Worm (Caenorhabditis elegans) whole organism, late embryonic: ENCODE data around the gene lin-45.

ENCODE experiments used
- C08G9.2 ChIP-seq: sonication (generic microtip); optimal IDR thresholded peaks from 2 replicates; lab custom pipeline; 2016; ENCODE audit warnings: mild to moderate bottlenecking, missing genetic modification characterization, moderate library complexity, missing compliant biosample characterization
- F13H6.1 ChIP-seq: sonication (generic microtip); optimal IDR thresholded peaks from 2 replicates; lab custom pipeline; 2016; ENCODE audit warnings: missing genetic modification characterization, missing compliant biosample characterization
- T23F11.4 ChIP-seq: fragments of 200-800 bp; sonication (Bioruptor generic); optimal IDR thresholded peaks from 2 replicates; lab custom pipeline; 2018; ENCODE audit warnings: mild to moderate bottlenecking, missing genetic modification characterization, missing compliant biosample characterization
- ceh-2 ChIP-seq: sonication (generic microtip); optimal IDR thresholded peaks from 2 replicates; lab custom pipeline; 2016; ENCODE audit warnings: missing genotype, missing genetic modification characterization, missing compliant biosample characterization
- ceh-31 ChIP-seq: sonication (generic microtip); optimal IDR thresholded peaks from 2 replicates; lab custom pipeline; 2016; ENCODE audit warnings: missing genetic modification characterization, missing compliant biosample characterization
- ceh-45 ChIP-seq: fragments of 200-800 bp; sonication (Bioruptor generic); IDR thresholded peaks from 2 replicates; pipeline ENCODE4 v1.3.6; 2022; ENCODE audit warnings: missing genetic modification reagents, missing genetic modification characterization, missing compliant biosample characterization
- ceh-48 ChIP-seq: sonication (generic microtip); optimal IDR thresholded peaks from 2 replicates; lab custom pipeline; 2016; ENCODE audit warnings: missing genetic modification characterization, inconsistent platforms, missing compliant biosample characterization
- che-1 ChIP-seq: sonication (generic microtip); optimal IDR thresholded peaks from 2 replicates; lab custom pipeline; 2016; ENCODE audit warnings: mild to moderate bottlenecking, missing genetic modification characterization, missing compliant biosample characterization
- elt-2 ChIP-seq: sonication (generic microtip); optimal IDR thresholded peaks from 2 replicates; lab custom pipeline; 2016; ENCODE audit warnings: missing genetic modification reagents, missing genetic modification characterization, missing compliant biosample characterization
- elt-4 ChIP-seq: sonication (generic microtip); optimal IDR thresholded peaks from 2 replicates; lab custom pipeline; 2016; ENCODE audit warnings: missing genetic modification characterization, missing compliant biosample characterization
- ets-4 ChIP-seq: sonication (generic microtip); optimal IDR thresholded peaks from 2 replicates; lab custom pipeline; 2016; ENCODE audit warnings: missing genetic modification characterization, missing compliant biosample characterization
- eyg-1 ChIP-seq: sonication (generic microtip); optimal IDR thresholded peaks from 2 replicates; lab custom pipeline; 2016; ENCODE audit warnings: missing genotype, missing genetic modification characterization, missing compliant biosample characterization
- hlh-13 ChIP-seq: fragments of 200-800 bp; sonication (Bioruptor generic); optimal IDR thresholded peaks from 2 replicates; lab custom pipeline; 2018; ENCODE audit warnings: mild to moderate bottlenecking, missing genetic modification characterization, missing compliant biosample characterization
- hlh-15 ChIP-seq: sonication (generic microtip); optimal IDR thresholded peaks from 2 replicates; lab custom pipeline; 2016; ENCODE audit warnings: missing genetic modification characterization, missing compliant biosample characterization
- hlh-30 ChIP-seq: sonication (generic microtip); optimal IDR thresholded peaks from 2 replicates; lab custom pipeline; 2017; ENCODE audit warnings: antibody characterized with exemption, missing genetic modification characterization, missing compliant biosample characterization; ENCODE audit not compliant: insufficient read depth
- hlh-6 ChIP-seq: sonication (generic microtip); optimal IDR thresholded peaks from 2 replicates; lab custom pipeline; 2016; ENCODE audit warnings: missing genotype, missing genetic modification characterization, missing compliant biosample characterization
- hlh-8 ChIP-seq: sonication (generic microtip); optimal IDR thresholded peaks from 2 replicates; lab custom pipeline; 2016; ENCODE audit warnings: missing genotype, missing genetic modification characterization, missing compliant biosample characterization
- lim-6 ChIP-seq: sonication (generic microtip); optimal IDR thresholded peaks from 2 replicates; lab custom pipeline; 2016; ENCODE audit warnings: missing genetic modification characterization, missing compliant biosample characterization
- lin-11 ChIP-seq: fragments of 200-800 bp; sonication (Bioruptor generic); optimal IDR thresholded peaks from 2 replicates; lab custom pipeline; 2018; ENCODE audit warnings: mild to moderate bottlenecking, missing genetic modification characterization, missing compliant biosample characterization
- npax-4 ChIP-seq: sonication (generic microtip); optimal IDR thresholded peaks from 2 replicates; lab custom pipeline; 2016; ENCODE audit warnings: missing genetic modification characterization, missing compliant biosample characterization
- pag-3 ChIP-seq: sonication (generic microtip); optimal IDR thresholded peaks from 2 replicates; lab custom pipeline; 2016; ENCODE audit warnings: missing compliant biosample characterization, missing genetic modification characterization, borderline replicate concordance
- pha-2 ChIP-seq: sonication (generic microtip); optimal IDR thresholded peaks from 2 replicates; lab custom pipeline; 2017; ENCODE audit warnings: mild to moderate bottlenecking, missing genetic modification characterization, missing compliant biosample characterization
- pha-4 ChIP-seq: fragments of 150-350 bp; optimal IDR thresholded peaks from 2 replicates; lab custom pipeline; 2018; ENCODE audit warnings: missing biosample characterization, missing genetic modification reagents, missing genetic modification characterization
- sdc-2 ChIP-seq: sonication (generic microtip); optimal IDR thresholded peaks from 2 replicates; lab custom pipeline; 2016; ENCODE audit warnings: missing genotype, missing genetic modification characterization, missing compliant biosample characterization
- sox-4 ChIP-seq: sonication (generic microtip); optimal IDR thresholded peaks from 2 replicates; lab custom pipeline; 2017; ENCODE audit warnings: mild to moderate bottlenecking, missing genetic modification characterization, inconsistent platforms, missing compliant biosample characterization
- unc-3 ChIP-seq, 2 experiments: fragments of 200-800 bp in 1 of 2; sonication (Bioruptor generic) in 1 of 2; sonication (generic microtip) in 1 of 2; conservative IDR thresholded peaks in 1 of 2; optimal IDR thresholded peaks in 1 of 2; 2 replicates each; pipeline versions ENCODE4 v1.3.6 to Lab custom; 2016 to 2022; ENCODE audit warnings: missing compliant biosample characterization in 2 of 2, missing genetic modification characterization in 2 of 2, missing genetic modification reagents in 1 of 2
- unc-42 ChIP-seq: sonication (generic microtip); optimal IDR thresholded peaks from 2 replicates; lab custom pipeline; 2016; ENCODE audit warnings: missing genotype, missing genetic modification characterization, missing compliant biosample characterization
- unc-86 ChIP-seq: sonication (generic microtip); optimal IDR thresholded peaks from 2 replicates; lab custom pipeline; 2016; ENCODE audit warnings: missing genetic modification characterization, missing compliant biosample characterization
- zip-5 ChIP-seq: sonication (generic microtip); optimal IDR thresholded peaks from 2 replicates; lab custom pipeline; 2016; ENCODE audit warnings: missing genetic modification characterization, missing compliant biosample characterization
- ztf-16 ChIP-seq: sonication (generic microtip); optimal IDR thresholded peaks from 2 replicates; lab custom pipeline; 2017; ENCODE audit warnings: missing genetic modification characterization, missing compliant biosample characterization

The lin-45 gene

DNA sequence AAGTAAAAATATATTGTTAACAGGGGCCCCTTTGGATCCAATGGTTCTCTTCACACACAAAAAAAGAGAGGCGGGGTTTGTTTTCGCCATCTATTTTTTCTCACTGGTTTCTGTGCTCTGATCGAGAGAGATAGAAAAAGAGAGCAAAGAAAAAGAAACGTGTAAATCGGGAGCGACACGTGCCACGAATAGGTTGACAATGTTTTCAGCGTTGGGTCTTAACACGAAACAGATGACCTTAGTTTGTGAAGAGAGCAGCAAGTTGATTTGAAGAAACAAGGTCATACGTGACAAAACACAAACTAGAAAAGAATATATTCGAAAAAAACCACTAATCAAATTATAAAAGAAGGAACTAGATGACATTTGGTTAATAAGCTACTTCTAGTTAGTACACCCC lies at the start of gene lin-45:
lin-45 (minus strand) TSS at position 82 of the 400 bp plus-strand sequence.
- TF ChIP-seq zip-5 (tag; lab: Kevin White, UChicago) = no peak
- TF ChIP-seq ceh-2 (tag; lab: Kevin White, UChicago) = no peak
- no peak for TF ChIP-seq T23F11.4 (GFP tag; lab: Kevin White, UChicago)
- no peak for TF ChIP-seq pha-2 (tag; lab: Kevin White, UChicago)
- no peak for TF ChIP-seq pag-3 (tag; lab: Kevin White, UChicago)
- no peak for TF ChIP-seq C08G9.2 (tag; lab: Kevin White, UChicago)
- no peak for TF ChIP-seq hlh-6 (tag; lab: Kevin White, UChicago)
- no peak for TF ChIP-seq eyg-1 (tag; lab: Kevin White, UChicago)
- no peak for TF ChIP-seq pha-4 (tag; lab: Kevin White, UChicago)
- no peak for TF ChIP-seq hlh-15
- TF ChIP-seq, all 69 proteins: peak for 0

DNA sequence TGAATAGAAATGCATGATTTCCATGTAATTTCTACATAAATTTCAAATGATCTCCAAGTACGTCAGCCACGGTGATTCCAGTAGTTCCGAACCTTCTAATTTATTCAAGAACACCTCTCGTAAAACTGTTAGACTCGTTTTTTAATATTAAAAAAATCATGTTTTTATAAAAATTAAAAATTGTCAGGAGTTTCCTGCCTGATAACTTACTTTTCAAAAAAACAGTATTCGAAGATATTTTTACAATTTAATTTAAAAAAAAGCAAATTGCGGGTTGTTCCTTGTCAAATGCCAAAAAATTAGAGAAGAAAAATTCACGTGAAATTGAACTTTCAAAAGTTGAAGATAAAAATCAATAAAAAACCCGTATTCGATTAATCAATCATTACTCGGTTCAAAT lies 47.2 kb upstream of the lin-45 start, which contains the start of the genes C17H12.3 and C17H12.12:
C17H12.3 (minus strand) TSS at position 101 of the 400 bp plus-strand sequence.
C17H12.12 (plus strand) TSS at position 396 of the 400 bp plus-strand sequence.
- TF ChIP-seq pha-2 (tag; lab: Kevin White, UChicago) (no peak), ceh-31 (tag; lab: Kevin White, UChicago) (no peak), ceh-45 (GFP tag; lab: Robert Waterston, UW) (no peak), elt-4 (tag; lab: Kevin White, UChicago) (no peak), unc-3 (GFP tag; conservative IDR thresholded peaks at IDR 0.05; lab: Robert Waterston, UW) (no peak), unc-3 (tag; optimal IDR thresholded peaks at IDR 0.05; lab: Kevin White, UChicago) (no peak), hlh-15 (no peak), elt-2 (no peak), hlh-30 (tag; lab: Kevin White, UChicago) (no peak), sdc-2 (tag; lab: Kevin White, UChicago) (no peak), npax-4 (tag; lab: Kevin White, UChicago) (no peak), ztf-16 (tag; lab: Kevin White, UChicago) (no peak), sox-4 (no peak), che-1 (tag; lab: Kevin White, UChicago) (no peak), lin-11 (tag; lab: Kevin White, UChicago) (no peak), ceh-48 (tag; lab: Kevin White, UChicago) (no peak), unc-86 (tag; lab: Kevin White, UChicago) (no peak), ets-4 (no peak), lim-6 (no peak)

DNA sequence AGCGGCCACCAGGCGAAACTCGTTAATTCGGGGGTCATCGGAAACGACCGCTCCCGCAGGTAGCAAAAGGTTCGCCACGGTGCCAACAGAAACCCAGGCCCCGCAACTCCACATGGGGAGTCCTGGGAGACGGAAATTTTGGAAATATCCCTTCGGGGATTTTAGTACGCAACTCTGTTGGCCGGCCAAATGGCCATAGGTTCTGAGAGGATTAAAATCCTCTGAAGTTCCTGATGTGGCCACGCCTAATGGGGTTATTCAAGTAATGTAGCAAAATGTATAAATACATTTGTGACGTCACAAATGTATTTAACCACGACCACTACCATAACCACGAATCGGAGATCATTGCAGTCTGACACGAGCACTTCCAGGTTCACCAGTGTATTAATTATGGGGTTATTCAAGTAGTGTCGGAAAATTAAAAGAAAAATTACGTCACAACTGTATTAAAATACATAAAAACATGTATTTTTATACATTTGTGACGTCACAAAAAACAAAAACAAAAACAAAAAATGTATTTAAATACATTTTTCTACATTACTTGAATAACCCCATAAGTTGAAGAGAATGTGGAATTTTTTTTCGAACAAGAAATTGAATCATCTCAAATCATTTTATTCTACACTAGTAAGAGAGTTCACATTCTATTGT lies 45.1 kb upstream of the lin-45 start:
- TF ChIP-seq hlh-8 (tag; lab: Kevin White, UChicago) (no peak), F13H6.1 (tag; lab: Kevin White, UChicago) (no peak), hlh-13 (GFP tag; lab: Kevin White, UChicago) (no peak), ceh-45 (GFP tag; lab: Robert Waterston, UW) (no peak)

DNA sequence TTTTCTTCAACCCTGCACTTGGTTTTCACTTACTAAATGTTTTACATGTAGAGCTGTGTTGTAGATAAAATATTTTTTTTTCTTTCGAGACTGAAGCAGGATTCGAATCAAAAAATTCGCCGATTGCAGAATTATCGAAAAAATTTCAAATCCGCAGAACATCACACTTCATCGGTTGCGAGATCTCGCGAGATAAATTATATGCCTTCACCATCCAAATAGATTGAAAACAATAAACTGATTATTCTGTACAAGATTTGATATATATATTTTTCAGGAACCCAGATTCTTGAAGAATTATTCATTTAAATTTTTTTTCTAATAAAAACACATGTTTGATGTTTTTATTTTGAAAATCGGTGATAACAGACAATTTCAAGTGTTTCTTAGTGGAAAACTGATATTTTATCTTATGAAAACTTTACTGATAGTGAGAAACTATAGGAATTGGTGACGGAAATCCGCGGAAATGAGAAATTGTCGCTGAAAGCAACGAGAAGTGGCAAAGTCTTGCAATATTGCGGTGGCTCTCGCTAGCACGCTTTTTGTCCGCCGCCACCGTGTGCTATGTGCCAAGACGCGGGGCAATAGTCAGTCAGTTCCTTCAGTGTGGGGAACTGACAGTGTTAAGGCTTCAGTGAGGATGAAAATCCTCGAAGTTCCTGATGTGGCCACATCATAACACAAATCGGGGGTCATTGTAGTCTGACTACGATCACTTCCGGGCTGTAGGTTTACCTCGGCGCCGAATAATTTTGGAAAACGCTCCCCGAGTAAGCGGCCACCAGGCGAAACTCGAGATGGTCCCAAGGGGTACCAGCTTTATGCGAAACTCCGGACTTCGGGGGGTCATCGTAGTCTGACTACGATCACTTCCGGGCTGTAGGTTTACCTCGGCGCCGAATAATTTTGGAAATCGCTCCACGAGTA lies 44.3 kb upstream of the lin-45 start:
- TF ChIP-seq unc-42 (tag; lab: Kevin White, UChicago) = no peak
